Fruit fly (Drosophila melanogaster) whole organism, embryonic: ENCODE results near the gene Sirup.

Source experiments
- CG10979 ChIP-seq: fragments of 200-800 bp; sonication (Bioruptor generic); optimal IDR thresholded peaks from 2 replicates; lab custom pipeline; 2018; ENCODE audit warnings: missing biosample characterization, mild to moderate bottlenecking, missing genetic modification characterization, moderate library complexity
- CG17385 ChIP-seq: fragments of 200-800 bp; sonication (Bioruptor generic); optimal IDR thresholded peaks from 3 replicates; lab custom pipeline; 2018; ENCODE audit warnings: missing biosample characterization, mild to moderate bottlenecking, missing genetic modification characterization
- CG6791 ChIP-seq: fragments of 200-800 bp; sonication (Bioruptor generic); IDR thresholded peaks from 3 replicates; pipeline ENCODE4 v1.3.6; 2022; ENCODE audit warnings: missing biosample characterization, missing genetic modification characterization; ENCODE audit not compliant: partially characterized antibody
- CG8089 ChIP-seq: fragments of 200-800 bp; sonication (Bioruptor generic); optimal IDR thresholded peaks from 3 replicates; lab custom pipeline; 2016; ENCODE audit warnings: missing biosample characterization, missing genetic modification characterization
- D ChIP-seq, 2 experiments: fragments of 200-800 bp in 1 of 2; fragments of >200 bp in 1 of 2; sonication (Bioruptor generic) in 1 of 2; optimal IDR thresholded peaks; 2 replicates in 1 of 2; 3 replicates in 1 of 2; lab custom pipeline; 2017; ENCODE audit warnings: mild to moderate bottlenecking in 1 of 2, missing biosample characterization in 1 of 2, missing genetic modification characterization in 1 of 2, missing genetic modification reagents in 1 of 2
- Mrtf ChIP-seq: fragments of 200-800 bp; sonication (Bioruptor generic); IDR thresholded peaks from 3 replicates; pipeline ENCODE4 v1.3.6; 2022; ENCODE audit warnings: missing biosample characterization, missing genetic modification characterization
- Oli ChIP-seq: fragments of 200-800 bp; sonication (Bioruptor generic); optimal IDR thresholded peaks from 2 replicates; lab custom pipeline; 2018; ENCODE audit warnings: missing biosample characterization, mild to moderate bottlenecking, missing genetic modification characterization, moderate library complexity
- Taf1 ChIP-seq: fragments of 200-800 bp; sonication (Bioruptor generic); IDR thresholded peaks from 2 replicates; pipeline ENCODE4 v1.3.6; 2022; ENCODE audit warnings: missing biosample characterization, missing genetic modification characterization
- bigmax ChIP-seq: fragments of 200-800 bp; sonication (Bioruptor generic); optimal IDR thresholded peaks from 2 replicates; lab custom pipeline; 2018; ENCODE audit warnings: missing biosample characterization, mild to moderate bottlenecking, missing genetic modification characterization
- da ChIP-seq: fragments of 200-800 bp; sonication (Bioruptor generic); optimal IDR thresholded peaks from 2 replicates; lab custom pipeline; 2016; ENCODE audit warnings: missing biosample characterization, missing genetic modification characterization
- mirr ChIP-seq: fragments of 200-800 bp; sonication (Bioruptor generic); optimal IDR thresholded peaks from 3 replicates; lab custom pipeline; 2018; ENCODE audit warnings: missing biosample characterization, mild to moderate bottlenecking, missing genetic modification characterization
- sug ChIP-seq: fragments of 200-800 bp; optimal IDR thresholded peaks from 2 replicates; lab custom pipeline; 2019; ENCODE audit warnings: missing biosample characterization, mild to moderate bottlenecking, missing genetic modification characterization, moderate library complexity
- tll ChIP-seq, 2 experiments: fragments of 200-800 bp in 1 of 2; fragments of >200 bp in 1 of 2; sonication (Bioruptor generic) in 1 of 2; optimal IDR thresholded peaks; 2 replicates each; lab custom pipeline; 2017 to 2019; ENCODE audit warnings: missing biosample characterization in 2 of 2, missing genetic modification characterization in 2 of 2, mild to moderate bottlenecking in 1 of 2, moderate library complexity in 1 of 2
- zen2 ChIP-seq: fragments of 200-800 bp; sonication (Bioruptor generic); IDR thresholded peaks from 3 replicates; pipeline ENCODE4 v1.3.6; 2022; ENCODE audit warnings: missing biosample characterization, missing genetic modification characterization; ENCODE audit not compliant: partially characterized antibody

dm6 chr2L:7949016-7949415, 49.7 kb upstream of the Sirup start:
- TF ChIP-seq Mrtf: no peak
- no peak for TF ChIP-seq CG10979 (tag; lab: Kevin White, UChicago)
- TF ChIP-seq tll (GFP tag; optimal IDR thresholded peaks at IDR 0.05; lab: Kevin White, UChicago): no peak
- no peak for TF ChIP-seq CG6791 (GFP tag; lab: Robert Waterston, UW)
- no peak for TF ChIP-seq D (optimal IDR thresholded peaks at IDR 0.05; lab: Kevin White, UChicago)
- no peak for TF ChIP-seq D (GFP tag; optimal IDR thresholded peaks at IDR 0.05; lab: Kevin White, UChicago)
- TF ChIP-seq CG17385 (GFP tag; lab: Kevin White, UChicago): no peak
- TF ChIP-seq CG8089: no peak
- no peak for TF ChIP-seq zen2
- TF ChIP-seq da: no peak
- TF ChIP-seq mirr (GFP tag; lab: Kevin White, UChicago): no peak
- TF ChIP-seq Taf1: no peak
- TF ChIP-seq sug (tag; lab: Kevin White, UChicago): no peak
- TF ChIP-seq bigmax (GFP tag; lab: Kevin White, UChicago): no peak
- TF ChIP-seq Oli (tag; lab: Kevin White, UChicago): no peak
